Fruit fly (Drosophila melanogaster) whole organism, embryonic: ENCODE measurements around the gene Cyp312a1.

ENCODE experiments used
- ATbp ChIP-seq: fragments of 200-800 bp; sonication (Bioruptor generic); optimal IDR thresholded peaks from 2 replicates; lab custom pipeline; 2017; ENCODE audit warnings: missing biosample characterization, mild to moderate bottlenecking, missing genetic modification characterization, missing genetic modification reagents
- CG12391 ChIP-seq: fragments of 200-800 bp; sonication (Bioruptor generic); optimal IDR thresholded peaks from 3 replicates; lab custom pipeline; 2018; ENCODE audit warnings: missing biosample characterization, mild to moderate bottlenecking, missing genetic modification characterization, moderate library complexity
- CG13287 ChIP-seq: fragments of 200-800 bp; sonication (Bioruptor generic); IDR thresholded peaks from 2 replicates; pipeline ENCODE4 v1.3.6; 2022; ENCODE audit warnings: missing biosample characterization, missing genetic modification characterization; ENCODE audit not compliant: partially characterized antibody
- CG15479 ChIP-seq: fragments of 200-800 bp; sonication (Bioruptor generic); optimal IDR thresholded peaks from 3 replicates; lab custom pipeline; 2019; ENCODE audit warnings: missing biosample characterization, mild to moderate bottlenecking, missing genetic modification characterization, moderate library complexity
- CG1603 ChIP-seq: fragments of 200-800 bp; sonication (Bioruptor generic); optimal IDR thresholded peaks from 2 replicates; lab custom pipeline; 2019; ENCODE audit warnings: missing biosample characterization, mild to moderate bottlenecking, missing genetic modification characterization, moderate library complexity
- CG1832 ChIP-seq: fragments of 200-800 bp; sonication (Bioruptor generic); optimal IDR thresholded peaks from 2 replicates; lab custom pipeline; 2017; ENCODE audit warnings: missing biosample characterization, mild to moderate bottlenecking, missing genetic modification characterization, inconsistent platforms
- CG32532 ChIP-seq: fragments of 200-800 bp; sonication (Bioruptor generic); IDR thresholded peaks from 2 replicates; pipeline ENCODE4 v1.3.6; 2022; ENCODE audit warnings: missing biosample characterization, missing genetic modification characterization
- CG3847 ChIP-seq: fragments of 200-800 bp; sonication (Bioruptor generic); IDR thresholded peaks from 2 replicates; pipeline ENCODE4 v1.3.6; 2022; ENCODE audit warnings: missing biosample characterization, missing genetic modification characterization
- CG42726 ChIP-seq: fragments of 200-800 bp; sonication (Bioruptor generic); IDR thresholded peaks from 2 replicates; pipeline ENCODE4 v1.3.6; 2022; ENCODE audit warnings: missing biosample characterization, missing genetic modification characterization; ENCODE audit not compliant: partially characterized antibody
- CG4707 ChIP-seq: fragments of 200-800 bp; sonication (Bioruptor generic); optimal IDR thresholded peaks from 2 replicates; lab custom pipeline; 2018; ENCODE audit warnings: missing biosample characterization, mild to moderate bottlenecking, missing genetic modification characterization, moderate library complexity
- CG7928 ChIP-seq: fragments of 200-800 bp; sonication (Bioruptor generic); optimal IDR thresholded peaks from 2 replicates; lab custom pipeline; 2017; ENCODE audit warnings: missing biosample characterization, mild to moderate bottlenecking, missing genetic modification characterization
- D19A ChIP-seq: fragments of 200-800 bp; optimal IDR thresholded peaks from 3 replicates; lab custom pipeline; 2019; ENCODE audit warnings: missing biosample characterization, mild to moderate bottlenecking, missing genetic modification characterization, moderate library complexity
- Dip2 ChIP-seq: fragments of 200-800 bp; sonication (Bioruptor generic); IDR thresholded peaks from 2 replicates; pipeline ENCODE4 v1.3.6; 2022; ENCODE audit warnings: missing biosample characterization, missing genetic modification characterization
- E2f2 ChIP-seq: fragments of 200-800 bp; sonication (Bioruptor generic); IDR thresholded peaks from 2 replicates; pipeline ENCODE4 v1.3.6; 2022; ENCODE audit warnings: missing biosample characterization, missing genetic modification characterization
- Ets65A ChIP-seq: fragments of 200-800 bp; sonication (Bioruptor generic); peaks from one replicate; lab custom pipeline; 2016; ENCODE audit warnings: missing biosample characterization, missing genetic modification characterization
- Jarid2 ChIP-seq: fragments of 200-800 bp; sonication (Bioruptor generic); optimal IDR thresholded peaks from 3 replicates; lab custom pipeline; 2017; ENCODE audit warnings: mild to moderate bottlenecking, missing biosample characterization, missing genetic modification reagents, missing genetic modification characterization
- Lpt ChIP-seq: fragments of >200 bp; optimal IDR thresholded peaks from 2 replicates; lab custom pipeline; 2018; ENCODE audit warnings: missing biosample characterization, missing genetic modification characterization
- MBD-R2 ChIP-seq: fragments of 200-800 bp; sonication (Bioruptor generic); IDR thresholded peaks from 2 replicates; pipeline ENCODE4 v1.3.6; 2022; ENCODE audit warnings: missing biosample characterization, missing genetic modification characterization
- Mrtf ChIP-seq: fragments of 200-800 bp; sonication (Bioruptor generic); IDR thresholded peaks from 3 replicates; pipeline ENCODE4 v1.3.6; 2022; ENCODE audit warnings: missing biosample characterization, missing genetic modification characterization
- Nf-YC ChIP-seq: fragments of 200-800 bp; optimal IDR thresholded peaks from 3 replicates; lab custom pipeline; 2019; ENCODE audit warnings: missing biosample characterization, mild to moderate bottlenecking, missing genetic modification characterization, moderate library complexity
- Spps ChIP-seq: fragments of 200-800 bp; sonication (Bioruptor generic); optimal IDR thresholded peaks from 2 replicates; lab custom pipeline; 2018; ENCODE audit warnings: missing biosample characterization, mild to moderate bottlenecking, missing genetic modification characterization
- Stat92E ChIP-seq, 3 experiments: fragments of >200 bp in 2 of 3; fragments of 200-800 bp in 1 of 3; sonication (Bioruptor generic) in 1 of 3; optimal IDR thresholded peaks; 2 replicates each; lab custom pipeline; 2017 to 2019; ENCODE audit warnings: missing biosample characterization in 3 of 3, missing genetic modification characterization in 3 of 3, mild to moderate bottlenecking in 1 of 3, moderate library complexity in 1 of 3
- Taf1 ChIP-seq: fragments of 200-800 bp; sonication (Bioruptor generic); IDR thresholded peaks from 2 replicates; pipeline ENCODE4 v1.3.6; 2022; ENCODE audit warnings: missing biosample characterization, missing genetic modification characterization
- Xrp1 ChIP-seq: fragments of 200-800 bp; sonication (Bioruptor generic); IDR thresholded peaks from 2 replicates; pipeline ENCODE4 v1.3.6; 2022; ENCODE audit warnings: missing biosample characterization, missing genetic modification characterization
- ac ChIP-seq: fragments of 200-800 bp; sonication (Bioruptor generic); optimal IDR thresholded peaks from 3 replicates; lab custom pipeline; 2017; ENCODE audit warnings: missing biosample characterization, mild to moderate bottlenecking, missing genetic modification characterization
- bcd ChIP-seq: fragments of 200-800 bp; sonication (Bioruptor generic); optimal IDR thresholded peaks from 2 replicates; lab custom pipeline; 2017; ENCODE audit warnings: missing biosample characterization, mild to moderate bottlenecking, missing genetic modification characterization
- btn ChIP-seq: fragments of 200-800 bp; sonication (Bioruptor generic); optimal IDR thresholded peaks from 2 replicates; lab custom pipeline; 2016; ENCODE audit warnings: missing biosample characterization, missing genetic modification characterization
- cad ChIP-seq: fragments of >200 bp; optimal IDR thresholded peaks from 2 replicates; lab custom pipeline; 2017; ENCODE audit warnings: missing biosample characterization, missing genetic modification characterization
- dm ChIP-seq: fragments of 200-800 bp; sonication (Bioruptor generic); optimal IDR thresholded peaks from 3 replicates; lab custom pipeline; 2016; ENCODE audit warnings: missing biosample characterization, missing genetic modification characterization
- fd96Cb ChIP-seq: fragments of 200-800 bp; sonication (Bioruptor generic); optimal IDR thresholded peaks from 2 replicates; lab custom pipeline; 2018; ENCODE audit warnings: missing biosample characterization, mild to moderate bottlenecking, missing genetic modification characterization, moderate library complexity
- gce ChIP-seq: fragments of 200-800 bp; sonication (Bioruptor generic); IDR thresholded peaks from 3 replicates; pipeline ENCODE4 v1.3.6; 2022; ENCODE audit warnings: missing biosample characterization, missing genetic modification characterization
- gsb ChIP-seq: fragments of 200-800 bp; sonication (Bioruptor generic); IDR thresholded peaks from 2 replicates; pipeline ENCODE4 v1.3.6; 2022; ENCODE audit warnings: missing biosample characterization, missing genetic modification characterization
- gt ChIP-seq: fragments of 200-800 bp; sonication (Bioruptor generic); IDR thresholded peaks from 2 replicates; pipeline ENCODE4 v1.3.6; 2022; ENCODE audit warnings: missing biosample characterization, missing genetic modification characterization
- hbn ChIP-seq: fragments of 200-800 bp; sonication (Bioruptor generic); IDR thresholded peaks from 2 replicates; pipeline ENCODE4 v1.3.6; 2022; ENCODE audit warnings: missing biosample characterization, missing genetic modification characterization; ENCODE audit not compliant: partially characterized antibody
- ind ChIP-seq: fragments of 200-800 bp; sonication (Bioruptor generic); optimal IDR thresholded peaks from 3 replicates; lab custom pipeline; 2016; ENCODE audit warnings: missing biosample characterization, missing genetic modification characterization
- kni ChIP-seq: fragments of 200-800 bp; sonication (Bioruptor generic); optimal IDR thresholded peaks from 3 replicates; lab custom pipeline; 2017; ENCODE audit warnings: mild to moderate bottlenecking, missing biosample characterization, missing genetic modification reagents, missing genetic modification characterization
- lbe ChIP-seq: fragments of 200-800 bp; sonication (Bioruptor generic); optimal IDR thresholded peaks from 2 replicates; lab custom pipeline; 2016; ENCODE audit warnings: missing biosample characterization, mild to moderate bottlenecking, missing genetic modification characterization
- mam ChIP-seq: fragments of 200-800 bp; sonication (Bioruptor generic); optimal IDR thresholded peaks from 3 replicates; lab custom pipeline; 2016; ENCODE audit warnings: missing biosample characterization, missing genetic modification characterization
- nerfin-2 ChIP-seq: fragments of 200-800 bp; sonication (Bioruptor generic); IDR thresholded peaks from 2 replicates; pipeline ENCODE4 v1.3.6; 2022; ENCODE audit warnings: missing biosample characterization, missing genetic modification characterization; ENCODE audit not compliant: partially characterized antibody
- onecut ChIP-seq: fragments of 200-800 bp; sonication (Bioruptor generic); IDR thresholded peaks from 2 replicates; pipeline ENCODE4 v1.3.6; 2022; ENCODE audit warnings: missing biosample characterization, missing genetic modification characterization
- pho ChIP-seq: fragments of 200-800 bp; sonication (Bioruptor generic); optimal IDR thresholded peaks from 2 replicates; lab custom pipeline; 2016; ENCODE audit warnings: missing biosample characterization, missing genetic modification characterization
- scrt ChIP-seq: fragments of 200-800 bp; sonication (Bioruptor generic); optimal IDR thresholded peaks from 2 replicates; lab custom pipeline; 2018; ENCODE audit warnings: missing biosample characterization, mild to moderate bottlenecking, missing genetic modification characterization, moderate library complexity
- sens ChIP-seq: fragments of 200-800 bp; sonication (Bioruptor generic); peaks from one replicate; lab custom pipeline; 2016; ENCODE audit warnings: missing biosample characterization, missing genetic modification characterization
- tll ChIP-seq, 2 experiments: fragments of 200-800 bp in 1 of 2; fragments of >200 bp in 1 of 2; sonication (Bioruptor generic) in 1 of 2; optimal IDR thresholded peaks; 2 replicates each; lab custom pipeline; 2017 to 2019; ENCODE audit warnings: missing biosample characterization in 2 of 2, missing genetic modification characterization in 2 of 2, mild to moderate bottlenecking in 1 of 2, moderate library complexity in 1 of 2
- zen ChIP-seq: fragments of 200-800 bp; sonication (Bioruptor generic); optimal IDR thresholded peaks from 3 replicates; lab custom pipeline; 2018; ENCODE audit warnings: missing biosample characterization, mild to moderate bottlenecking, missing genetic modification characterization, moderate library complexity

Cyp312a1 gene

DNA sequence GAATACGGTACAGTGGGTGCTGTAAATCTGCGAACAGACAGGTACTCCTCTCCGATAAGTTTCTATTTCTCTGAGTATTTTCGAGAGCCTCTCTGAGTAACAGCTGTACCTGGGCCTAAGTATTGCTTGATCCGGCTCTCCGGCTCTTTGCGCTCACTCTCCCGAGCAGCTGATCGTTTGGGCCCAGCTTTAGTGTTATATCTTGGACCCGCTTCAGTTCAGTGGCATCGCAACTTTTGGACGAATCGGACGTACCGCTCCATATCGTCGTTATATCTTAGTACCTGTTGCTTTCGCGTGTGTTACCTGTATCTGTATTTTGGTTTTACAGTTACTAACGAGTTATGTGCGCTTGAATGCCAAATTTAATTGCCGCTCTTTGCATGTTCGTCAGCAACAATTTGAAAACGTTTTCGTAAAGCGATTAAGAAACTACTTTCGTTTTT, 6.7 kb upstream of the Cyp312a1 start, which contains the start of gene geko (continued):
- TF ChIP-seq kni (peak; percentile 52), bcd (no peak), fd96Cb (tag; lab: Kevin White, UChicago) (no peak), gsb (GFP tag; lab: Robert Waterston, UW) (no peak), Jarid2 (GFP tag; lab: Kevin White, UChicago) (peak; percentile 88), CG13287 (GFP tag; lab: Robert Waterston, UW) (peak; percentile 61), CG32532 (GFP tag; lab: Robert Waterston, UW) (no peak)

DNA sequence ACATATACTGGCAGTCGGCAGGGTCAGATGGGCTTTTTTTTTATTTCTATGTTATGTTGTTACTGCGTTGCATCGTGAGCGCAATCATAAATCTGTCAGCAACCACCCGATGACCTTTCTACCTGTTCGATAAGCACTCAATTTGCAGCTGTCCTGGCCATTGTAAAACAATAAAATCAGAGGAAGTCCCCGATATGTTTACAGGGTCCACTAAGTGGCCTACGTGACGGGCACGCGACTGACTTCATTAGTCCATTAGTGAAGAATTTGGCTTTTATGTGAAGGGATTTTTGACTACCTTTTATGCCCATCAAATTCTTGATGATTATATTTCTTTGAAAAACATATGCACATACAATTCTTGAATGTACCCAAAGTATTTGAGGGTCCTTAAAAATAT, 5.8 kb upstream of the Cyp312a1 start:
- no peak for TF ChIP-seq MBD-R2 (GFP tag; lab: Robert Waterston, UW)
- TF ChIP-seq CG3847 (GFP tag; lab: Robert Waterston, UW): no peak
- no peak for TF ChIP-seq nerfin-2 (GFP tag; lab: Robert Waterston, UW)
- peak in 1 of 2 experiments; percentile 77 for TF ChIP-seq tll (GFP tag; optimal IDR thresholded peaks at IDR 0.05; lab: Kevin White, UChicago)
- no peak for TF ChIP-seq CG42726
- no peak for TF ChIP-seq CG4707 (GFP tag; lab: Kevin White, UChicago)
- no peak for TF ChIP-seq Dip2 (GFP tag; lab: Robert Waterston, UW)
- no peak for TF ChIP-seq onecut (GFP tag; lab: Robert Waterston, UW)
- no peak for TF ChIP-seq E2f2 (GFP tag; lab: Robert Waterston, UW)
- peak; percentile 40 for TF ChIP-seq CG15479 (GFP tag; lab: Kevin White, UChicago)
- no peak for TF ChIP-seq mam
- peak; percentile 40 for TF ChIP-seq ac
- no peak for TF ChIP-seq scrt (GFP tag; lab: Kevin White, UChicago)
- TF ChIP-seq lbe: no peak
- TF ChIP-seq zen (tag; lab: Kevin White, UChicago): peak; percentile 84
- no peak for TF ChIP-seq CG1603 (tag; lab: Kevin White, UChicago)
- TF ChIP-seq Nf-YC (tag; lab: Kevin White, UChicago): no peak
- TF ChIP-seq cad (GFP tag; lab: Kevin White, UChicago): peak; percentile 96

DNA sequence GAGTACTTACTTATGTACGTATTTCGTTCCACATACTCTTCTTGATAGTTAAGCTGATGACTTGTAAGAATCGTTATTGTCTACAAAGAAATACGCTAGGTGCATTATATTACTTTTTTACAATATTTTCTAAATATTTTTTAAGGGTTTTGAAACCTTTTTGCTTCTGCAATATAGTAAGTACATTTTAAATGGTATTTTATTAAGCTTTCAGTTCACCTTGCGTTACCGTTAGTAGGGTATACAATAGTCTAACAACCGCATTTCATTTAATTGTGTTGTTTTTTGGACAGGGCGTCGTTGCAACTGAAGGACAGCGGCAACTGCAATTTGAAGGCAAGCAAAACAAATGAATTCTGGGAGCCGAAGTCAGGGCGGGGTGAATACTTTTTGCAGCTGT, 4.7 kb upstream of the Cyp312a1 start:
- TF ChIP-seq gt (GFP tag; lab: Robert Waterston, UW): no peak
- peak; percentile 32 for TF ChIP-seq sens
- 0 out of 2 replicates have a peak, but pooled peaks have one; percentile 6 for TF ChIP-seq Xrp1 (GFP tag; lab: Robert Waterston, UW)
- TF ChIP-seq D19A (tag; lab: Kevin White, UChicago): peak; percentile 73

DNA sequence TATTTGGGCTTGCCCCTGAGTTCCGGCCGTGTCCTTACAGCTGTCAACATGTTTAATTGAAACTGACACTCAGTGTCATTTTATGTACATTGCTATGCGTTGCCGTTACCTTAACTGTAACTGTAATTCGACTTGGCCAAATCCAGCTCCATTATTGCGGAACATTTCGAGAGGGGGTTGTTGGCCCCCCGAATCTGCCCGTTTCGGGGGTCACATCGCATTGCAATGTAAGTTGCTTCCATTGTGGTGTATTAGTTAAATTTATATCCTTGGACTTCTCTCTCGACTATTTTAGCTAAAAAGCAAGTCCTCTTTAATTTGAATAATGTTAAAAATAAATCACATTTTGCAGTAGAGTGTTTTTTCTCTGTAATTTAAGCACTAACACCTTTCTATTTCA, 8.4 kb downstream of the Cyp312a1 start:
- no peak for TF ChIP-seq btn (GFP tag; lab: Kevin White, UChicago)
- TF ChIP-seq Mrtf (GFP tag; lab: Robert Waterston, UW): 0 out of 3 replicates have a peak, but pooled peaks have one; percentile 20
- peak; percentile 38 for TF ChIP-seq Ets65A (GFP tag; lab: Kevin White, UChicago)
- TF ChIP-seq CG7928 (GFP tag; lab: Kevin White, UChicago): no peak

DNA sequence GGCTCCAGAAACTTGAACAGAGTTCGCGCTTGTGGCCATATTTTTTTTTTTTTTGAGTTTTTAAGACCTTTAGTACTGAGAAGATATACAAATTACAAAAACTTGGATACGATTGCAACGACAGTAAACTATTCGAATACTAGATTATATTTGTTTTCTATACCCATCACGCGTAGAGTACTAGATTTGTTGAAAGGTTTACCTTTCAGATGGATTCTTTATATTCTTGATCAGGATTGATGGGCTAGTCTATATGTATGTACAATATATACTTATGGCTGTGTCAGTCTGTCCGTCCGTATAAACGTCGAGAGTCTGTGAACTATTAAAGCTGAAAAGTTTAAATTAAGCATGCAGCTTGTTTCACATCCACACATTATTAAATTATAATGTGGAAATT, 10.6 kb downstream of the Cyp312a1 start, which contains the start of gene CG42853:
CG42853 (minus strand) TSS at position 101 of the 400 bp plus-strand sequence.
- TF ChIP-seq Stat92E (GFP tag; optimal IDR thresholded peaks at IDR 0.05; lab: Kevin White, UChicago): no peak
- no peak for TF ChIP-seq scrt (GFP tag; lab: Kevin White, UChicago)
- no peak for TF ChIP-seq ind
- no peak for TF ChIP-seq zen (tag; lab: Kevin White, UChicago)
- TF ChIP-seq Spps (tag; lab: Kevin White, UChicago): no peak
- no peak for TF ChIP-seq Taf1 (GFP tag; lab: Robert Waterston, UW)
- no peak for TF ChIP-seq CG1832 (GFP tag; lab: Kevin White, UChicago)
- no peak for TF ChIP-seq pho (GFP tag; lab: Kevin White, UChicago)
- no peak for TF ChIP-seq ATbp (GFP tag; lab: Kevin White, UChicago)
- TF ChIP-seq CG12391 (tag; lab: Kevin White, UChicago): no peak
- TF ChIP-seq hbn (GFP tag; lab: Robert Waterston, UW): no peak
- TF ChIP-seq dm (GFP tag; lab: Kevin White, UChicago): no peak
- no peak for TF ChIP-seq Lpt
- TF ChIP-seq gce: no peak
